Fruit fly (Drosophila melanogaster): Measurements from ENCODE around the gene CG14989.
A peak's percentile ranks its signal among the peaks of the same experiment; 100 is the strongest.

CG14989 gene

dm6 chr3L:4069069-4069468, 18.3 kb upstream of the CG14989 start, which contains the start of gene CG32259:
TSS of gene CG32259 (plus strand) at chr3L:4069369.
- TF ChIP-seq Vsx2 (GFP tag; optimal IDR thresholded peaks at IDR 0.05; ENCODE audit: partially characterized antibody) (no peak), pan (optimal IDR thresholded peaks at IDR 0.05) (no peak), Sp1 (GFP tag; optimal IDR thresholded peaks at IDR 0.05) (no peak), tai (GFP tag; optimal IDR thresholded peaks at IDR 0.05) (no peak), Hr83 (GFP tag; optimal IDR thresholded peaks at IDR 0.05; ENCODE audit: poor library complexity, severe bottlenecking) (no peak), Hr78 (GFP tag; optimal IDR thresholded peaks at IDR 0.05) (no peak), CG9705 (GFP tag; optimal IDR thresholded peaks at IDR 0.05) (no peak), Dif (GFP tag; optimal IDR thresholded peaks at IDR 0.05; ENCODE audit: partially characterized antibody) (no peak), Mio (GFP tag; optimal IDR thresholded peaks at IDR 0.05) (no peak), Dfd (GFP tag; optimal IDR thresholded peaks at IDR 0.05) (no peak), lola (GFP tag; optimal IDR thresholded peaks at IDR 0.05) (no peak), CrebA (GFP tag; optimal IDR thresholded peaks at IDR 0.05; ENCODE audit: borderline replicate concordance) (no peak), N (GFP tag; optimal IDR thresholded peaks at IDR 0.05) (no peak), CG32264 (GFP tag; optimal IDR thresholded peaks at IDR 0.05) (no peak), dmrt93B (GFP tag; optimal IDR thresholded peaks at IDR 0.05) (no peak)

- peak; percentile 99 for TF ChIP-seq woc (GFP tag; optimal IDR thresholded peaks at IDR 0.05)
- TF ChIP-seq GATAd (GFP tag; optimal IDR thresholded peaks at IDR 0.05), result peak; percentile 92
- TF ChIP-seq Jra (GFP tag; optimal IDR thresholded peaks at IDR 0.05), result peak; percentile 95
- TF ChIP-seq h (GFP tag; optimal IDR thresholded peaks at IDR 0.05), result peak; percentile 95
- peak; percentile 97 for TF ChIP-seq CG32264 (GFP tag; optimal IDR thresholded peaks at IDR 0.05)
- peak; percentile 99 for TF ChIP-seq ey (GFP tag; optimal IDR thresholded peaks at IDR 0.05)
- TF ChIP-seq pan (optimal IDR thresholded peaks at IDR 0.05), result peak; percentile 75
- peak; percentile 97 for TF ChIP-seq HLH106 (tag; optimal IDR thresholded peaks at IDR 0.05)
- TF ChIP-seq sv (GFP tag; optimal IDR thresholded peaks at IDR 0.05), result peak; percentile 71
- peak; percentile 86 for TF ChIP-seq Dif (GFP tag; optimal IDR thresholded peaks at IDR 0.05; ENCODE audit: partially characterized antibody)
- TF ChIP-seq tai (GFP tag; optimal IDR thresholded peaks at IDR 0.05), result no peak
- peak; percentile 88 for TF ChIP-seq Mio (GFP tag; optimal IDR thresholded peaks at IDR 0.05)
- TF ChIP-seq Dfd (GFP tag; optimal IDR thresholded peaks at IDR 0.05), result no peak
- TF ChIP-seq dl (GFP tag; optimal IDR thresholded peaks at IDR 0.05; ENCODE audit: insufficient read depth in 1 of 2, partially characterized antibody in 2 of 2), result peak; percentile 56 to 76
- no peak for TF ChIP-seq Abd-B (GFP tag; optimal IDR thresholded peaks at IDR 0.05)
- TF ChIP-seq foxo (GFP tag; optimal IDR thresholded peaks at IDR 0.05), result peak; percentile 95 to 99
- peak; percentile 93 for TF ChIP-seq Sp1 (GFP tag; optimal IDR thresholded peaks at IDR 0.05)
- peak; percentile 88 for TF ChIP-seq CG9705 (GFP tag; optimal IDR thresholded peaks at IDR 0.05)
- no peak for TF ChIP-seq Hr78 (GFP tag; optimal IDR thresholded peaks at IDR 0.05)
- TF ChIP-seq CrebA (GFP tag; optimal IDR thresholded peaks at IDR 0.05; ENCODE audit: borderline replicate concordance), result peak; percentile 83
- peak; percentile 97 for TF ChIP-seq psq (GFP tag; optimal IDR thresholded peaks at IDR 0.05)
- TF ChIP-seq brk (GFP tag; optimal IDR thresholded peaks at IDR 0.05), result peak; percentile 95
- TF ChIP-seq dsf (GFP tag; optimal IDR thresholded peaks at IDR 0.05; ENCODE audit: borderline replicate concordance), result peak; percentile 78
- peak; percentile 88 for TF ChIP-seq Hr83 (GFP tag; optimal IDR thresholded peaks at IDR 0.05; ENCODE audit: poor library complexity, severe bottlenecking)
- TF ChIP-seq OdsH (GFP tag; optimal IDR thresholded peaks at IDR 0.05), result peak; percentile 98
- peak; percentile 99 for TF ChIP-seq br (GFP tag; optimal IDR thresholded peaks at IDR 0.05)
- no peak for TF ChIP-seq N (GFP tag; optimal IDR thresholded peaks at IDR 0.05)
- TF ChIP-seq sage (GFP tag; optimal IDR thresholded peaks at IDR 0.05), result peak; percentile 96
- no peak for TF ChIP-seq lola (GFP tag; optimal IDR thresholded peaks at IDR 0.05)
- peak; percentile 91 for TF ChIP-seq Rel (GFP tag; optimal IDR thresholded peaks at IDR 0.05)
- TF ChIP-seq Rel (tag; optimal IDR thresholded peaks at IDR 0.05), result peak; percentile 81
- peak; percentile 78 for TF ChIP-seq Vsx2 (GFP tag; optimal IDR thresholded peaks at IDR 0.05; ENCODE audit: partially characterized antibody)
- TF ChIP-seq dmrt93B (GFP tag; optimal IDR thresholded peaks at IDR 0.05), result peak; percentile 96
- TF ChIP-seq rgr (GFP tag; optimal IDR thresholded peaks at IDR 0.05), result peak; percentile 99
- TF ChIP-seq Hnf4 (GFP tag; optimal IDR thresholded peaks at IDR 0.05), result peak; percentile 99
- TF ChIP-seq fru (GFP tag; optimal IDR thresholded peaks at IDR 0.05), result peak; percentile 99
- TF ChIP-seq usp (GFP tag; optimal IDR thresholded peaks at IDR 0.05), result no peak
- no peak for TF ChIP-seq jim (GFP tag; optimal IDR thresholded peaks at IDR 0.05)
- TF ChIP-seq Myc (optimal IDR thresholded peaks at IDR 0.05), result no peak
Measured at dm6 chr3L:4070221-4070995, 17.0 kb upstream of the CG14989 start.
